Worm (Caenorhabditis elegans): ENCODE data around the gene str-171.

- TF ChIP-seq fkh-10 (GFP tag; optimal IDR thresholded peaks at IDR 0.05) = no peak
- no peak for TF ChIP-seq jun-1 (tag; optimal IDR thresholded peaks at IDR 0.05)
- TF ChIP-seq nhr-11 (tag; optimal IDR thresholded peaks at IDR 0.05) = no peak
- TF ChIP-seq ceh-90 (tag; optimal IDR thresholded peaks at IDR 0.05) = no peak
- TF ChIP-seq ztf-11 (tag; optimal IDR thresholded peaks at IDR 0.05) = no peak
- no peak for TF ChIP-seq unc-62 (GFP tag; optimal IDR thresholded peaks at IDR 0.05)
- TF ChIP-seq sox-4 (tag; optimal IDR thresholded peaks at IDR 0.05) = no peak
These were observed 20.7 kb downstream of the str-171 start, which contains the start of gene T01G5.7 for ce11 chrV:15111660-15112059.

Measured in whole organism, L1 larva.